Worm (Caenorhabditis elegans): Measurements from ENCODE around the gene clec-180.

DNA sequence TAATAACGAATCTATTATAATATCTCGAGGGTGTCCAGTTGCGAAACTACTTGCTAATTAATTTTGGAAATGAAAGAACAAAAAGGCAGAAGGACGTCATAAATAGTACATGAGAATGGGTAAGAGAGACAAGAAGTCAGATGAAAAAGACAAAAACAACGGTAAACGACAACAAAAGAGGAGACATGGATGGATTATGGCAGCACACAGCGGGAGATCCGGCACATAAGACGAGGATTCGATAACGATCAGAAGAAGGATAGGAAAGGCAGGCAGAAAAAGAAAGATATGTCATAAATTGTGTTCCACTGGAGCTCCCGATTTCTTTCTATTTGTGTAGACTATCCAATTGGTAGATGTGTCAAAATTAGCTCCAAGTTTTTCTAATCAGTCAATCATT is 47.1 kb upstream of the clec-180 start:
- TF ChIP-seq pha-4 (GFP tag; IDR thresholded peaks at IDR 0.05), result no peak
- no peak for TF ChIP-seq pha-4 (tag; optimal IDR thresholded peaks at IDR 0.05)
- no peak for TF ChIP-seq ces-1 (GFP tag; optimal IDR thresholded peaks at IDR 0.05)
- no peak for TF ChIP-seq nhr-237 (tag; optimal IDR thresholded peaks at IDR 0.05)
- TF ChIP-seq F10B5.3 (tag; optimal IDR thresholded peaks at IDR 0.05), result no peak
- TF ChIP-seq cey-2 (tag; optimal IDR thresholded peaks at IDR 0.05; ENCODE audit: borderline replicate concordance, insufficient read depth), result no peak
- TF ChIP-seq ama-1 (optimal IDR thresholded peaks at IDR 0.05), result no peak
- TF ChIP-seq gei-8 (GFP tag; optimal IDR thresholded peaks at IDR 0.05), result no peak
- no peak for TF ChIP-seq R02D3.7 (tag; optimal IDR thresholded peaks at IDR 0.05)
- TF ChIP-seq lsy-2 (tag; optimal IDR thresholded peaks at IDR 0.05), result no peak

Measured in whole organism, L4 larva.